Fruit fly (Drosophila melanogaster): ENCODE measurements around the gene Irk3.

Gene Irk3

dm6 chr2L:18705617-18706046, 7.9 kb downstream of the Irk3 start, which contains the start of gene Jwa (continued):
- TF ChIP-seq CG16815 (GFP tag; optimal IDR thresholded peaks at IDR 0.05) (peak; percentile 97), BEAF-32 (GFP tag; optimal IDR thresholded peaks at IDR 0.05) (peak; percentile 98), CG9932 (GFP tag; IDR thresholded peaks at IDR 0.05) (peak; percentile 98), CG30431 (GFP tag; optimal IDR thresholded peaks at IDR 0.05) (peak; percentile 96), kni (GFP tag; optimal IDR thresholded peaks at IDR 0.05) (peak; percentile 30), pzg (GFP tag; optimal IDR thresholded peaks at IDR 0.05) (peak; percentile 70), CG15269 (tag; optimal IDR thresholded peaks at IDR 0.05) (peak; percentile 81), HLH3B (GFP tag; IDR thresholded peaks at IDR 0.05) (peak; percentile 94), ftz-f1 (GFP tag; optimal IDR thresholded peaks at IDR 0.05) (peak; percentile 59), Lpt (GFP tag; optimal IDR thresholded peaks at IDR 0.05) (no peak), HmgD (GFP tag; optimal IDR thresholded peaks at IDR 0.05) (peak; percentile 86), Oaz (GFP tag; IDR thresholded peaks at IDR 0.05) (peak; percentile 81), CG15011 (GFP tag; optimal IDR thresholded peaks at IDR 0.05) (no peak), Fer1 (GFP tag; optimal IDR thresholded peaks at IDR 0.05) (peak; percentile 79), pfk (GFP tag; optimal IDR thresholded peaks at IDR 0.05) (no peak), Dek (tag; optimal IDR thresholded peaks at IDR 0.05) (peak; percentile 95), seq (GFP tag; IDR thresholded peaks at IDR 0.05) (peak; percentile 83), emc (GFP tag; optimal IDR thresholded peaks at IDR 0.05) (peak; percentile 62), br (optimal IDR thresholded peaks at IDR 0.05) (no peak), CG7928 (GFP tag; optimal IDR thresholded peaks at IDR 0.05) (peak; percentile 44), trem (tag; optimal IDR thresholded peaks at IDR 0.05) (peak; percentile 79), CG9437 (GFP tag; optimal IDR thresholded peaks at IDR 0.05) (peak; percentile 84), CkIIα-i1 (GFP tag; IDR thresholded peaks at IDR 0.05) (no peak), CG12071 (GFP tag; optimal IDR thresholded peaks at IDR 0.05) (no peak), her (GFP tag; optimal IDR thresholded peaks at IDR 0.05) (peak; percentile 61), CG10654 (GFP tag; optimal IDR thresholded peaks at IDR 0.05) (peak; percentile 91), CG10462 (GFP tag; optimal IDR thresholded peaks at IDR 0.05) (peak; percentile 77), Hmx (GFP tag; optimal IDR thresholded peaks at IDR 0.05) (peak; percentile 81), en (GFP tag; optimal IDR thresholded peaks at IDR 0.05) (peak; percentile 57), Dp (GFP tag; optimal IDR thresholded peaks at IDR 0.05) (peak; percentile 83), al (GFP tag; IDR thresholded peaks at IDR 0.05) (peak; percentile 96), repo (GFP tag; optimal IDR thresholded peaks at IDR 0.05) (peak; percentile 84), Hr51 (GFP tag; optimal IDR thresholded peaks at IDR 0.05) (peak; percentile 86 to 90), CG15514 (GFP tag; optimal IDR thresholded peaks at IDR 0.05) (peak; percentile 78), HmgZ (tag; optimal IDR thresholded peaks at IDR 0.05) (peak; percentile 97), Lhr (GFP tag; optimal IDR thresholded peaks at IDR 0.05) (peak; percentile 80), Ssrp (tag; optimal IDR thresholded peaks at IDR 0.05) (peak; percentile 77), az2 (GFP tag; optimal IDR thresholded peaks at IDR 0.05) (peak; percentile 98), CG3847 (GFP tag; IDR thresholded peaks at IDR 0.05) (peak; percentile 96), ham (GFP tag; IDR thresholded peaks at IDR 0.05) (peak; percentile 88), Dip2 (GFP tag; IDR thresholded peaks at IDR 0.05) (0 out of 2 replicates have a peak, but pooled peaks have one; percentile 16), Nf-YB (GFP tag; optimal IDR thresholded peaks at IDR 0.05) (peak; percentile 80), hth (optimal IDR thresholded peaks at IDR 0.05) (no peak), CG14860 (GFP tag; IDR thresholded peaks at IDR 0.05; ENCODE audit: partially characterized antibody) (peak; percentile 100), unc-4 (GFP tag; IDR thresholded peaks at IDR 0.05; ENCODE audit: partially characterized antibody) (peak; percentile 99), MTF-1 (GFP tag; optimal IDR thresholded peaks at IDR 0.05; ENCODE audit: borderline replicate concordance) (no peak), Neu2 (GFP tag; optimal IDR thresholded peaks at IDR 0.05; ENCODE audit: borderline replicate concordance) (peak; percentile 61), Fer3 (tag; optimal IDR thresholded peaks at IDR 0.05) (peak; percentile 80), B-H1 (GFP tag; IDR thresholded peaks at IDR 0.05) (peak; percentile 80), bcd (GFP tag; optimal IDR thresholded peaks at IDR 0.05) (peak; percentile 78), dati (GFP tag; IDR thresholded peaks at IDR 0.05) (peak; percentile 41; the same call in 1 of the 2 replicates)

Measured in whole organism, embryonic.